Worm (Caenorhabditis elegans) whole organism, young adult: ENCODE data around the gene F09G2.8.

ENCODE experiments used
- B0261.1 ChIP-seq: sonication (generic microtip); optimal IDR thresholded peaks from 2 replicates; lab custom pipeline; 2016; ENCODE audit warnings: mild to moderate bottlenecking, missing genetic modification characterization, moderate library complexity, missing compliant biosample characterization
- cebp-1 ChIP-seq, 2 experiments: fragments of 200-800 bp in 1 of 2; sonication (Bioruptor generic) in 1 of 2; sonication (generic microtip) in 1 of 2; IDR thresholded peaks in 1 of 2; optimal IDR thresholded peaks in 1 of 2; 2 replicates each; pipeline versions ENCODE4 v1.3.6 to Lab custom; 2017 to 2022; ENCODE audit warnings: missing compliant biosample characterization in 2 of 2, missing genetic modification characterization in 2 of 2, mild to moderate bottlenecking in 1 of 2, missing genetic modification reagents in 1 of 2, moderate library complexity in 1 of 2
- ceh-27 ChIP-seq: fragments of 200-800 bp; sonication (Bioruptor generic); optimal IDR thresholded peaks from 2 replicates; lab custom pipeline; 2018; ENCODE audit warnings: mild to moderate bottlenecking, missing genetic modification characterization, moderate library complexity, missing compliant biosample characterization
- dox-1 ChIP-seq: fragments of 200-800 bp; sonication (Bioruptor generic); IDR thresholded peaks from 2 replicates; pipeline ENCODE4 v1.3.6; 2022; ENCODE audit warnings: missing genetic modification reagents, missing genetic modification characterization, missing compliant biosample characterization
- egrh-3 ChIP-seq: fragments of 200-800 bp; sonication (Bioruptor generic); IDR thresholded peaks from 2 replicates; pipeline ENCODE4 v1.3.6; 2022; ENCODE audit warnings: missing genetic modification reagents, missing genetic modification characterization, missing compliant biosample characterization
- hmg-20 ChIP-seq: fragments of 200-800 bp; sonication (Bioruptor generic); IDR thresholded peaks from 2 replicates; pipeline ENCODE4 v1.3.6; 2022; ENCODE audit warnings: missing genetic modification reagents, missing genetic modification characterization, missing compliant biosample characterization
- madf-10 ChIP-seq: sonication (generic microtip); optimal IDR thresholded peaks from 2 replicates; lab custom pipeline; 2016; ENCODE audit warnings: mild to moderate bottlenecking, missing genetic modification characterization, missing compliant biosample characterization
- nhr-90 ChIP-seq: sonication (generic microtip); optimal IDR thresholded peaks from 2 replicates; lab custom pipeline; 2016; ENCODE audit warnings: missing genotype, mild to moderate bottlenecking, missing genetic modification characterization, missing compliant biosample characterization
- snpc-1.3 ChIP-seq: sonication (generic microtip); optimal IDR thresholded peaks from 2 replicates; lab custom pipeline; 2017; ENCODE audit warnings: missing genetic modification characterization, mild to moderate bottlenecking, missing compliant biosample characterization, antibody characterized with exemption, moderate library complexity, missing genotype, missing genetic modification reagents; ENCODE audit not compliant: insufficient read depth
- snpc-4 ChIP-seq, 5 experiments: fragments of 150-350 bp in 1 of 5; sonication (generic microtip) in 4 of 5; optimal IDR thresholded peaks; 2 replicates each; lab custom pipeline; 2014 to 2018; ENCODE audit warnings: missing genetic modification characterization in 5 of 5, missing biosample characterization in 3 of 5, antibody characterized with exemption in 2 of 5, mild to moderate bottlenecking in 2 of 5, missing compliant biosample characterization in 2 of 5, missing genotype in 2 of 5, moderate library complexity in 2 of 5, missing genetic modification reagents in 1 of 5
- unc-62 ChIP-seq: fragments of 150-350 bp; optimal IDR thresholded peaks from 2 replicates; lab custom pipeline; 2014; ENCODE audit warnings: missing biosample characterization, missing genetic modification reagents, missing genetic modification characterization
- ztf-18 ChIP-seq: sonication (generic microtip); optimal IDR thresholded peaks from 2 replicates; lab custom pipeline; 2016; ENCODE audit warnings: missing genotype, mild to moderate bottlenecking, missing genetic modification characterization, missing compliant biosample characterization
- ztf-26 ChIP-seq: sonication (generic microtip); optimal IDR thresholded peaks from 2 replicates; lab custom pipeline; 2017; ENCODE audit warnings: missing genetic modification characterization, missing compliant biosample characterization

- TF ChIP-seq dox-1 (GFP tag; lab: Robert Waterston, UW) (no peak), egrh-3 (GFP tag; lab: Robert Waterston, UW) (no peak), ceh-27 (no peak), B0261.1 (tag; lab: Kevin White, UChicago) (no peak), hmg-20 (GFP tag; lab: Robert Waterston, UW) (no peak), snpc-4 (GFP tag; optimal IDR thresholded peaks at IDR 0.05; lab: Kevin White, UChicago) (no peak), snpc-4 (tag; optimal IDR thresholded peaks at IDR 0.05; lab: Kevin White, UChicago) (no peak), snpc-1.3 (tag; lab: Kevin White, UChicago) (no peak), ztf-18 (tag; lab: Kevin White, UChicago) (no peak), nhr-90 (tag; lab: Kevin White, UChicago) (no peak), cebp-1 (GFP tag; IDR thresholded peaks at IDR 0.05; lab: Robert Waterston, UW) (no peak), cebp-1 (tag; optimal IDR thresholded peaks at IDR 0.05; lab: Kevin White, UChicago) (no peak), madf-10 (tag; lab: Kevin White, UChicago) (no peak), unc-62 (no peak), ztf-26 (tag; lab: Kevin White, UChicago) (no peak)
Measured at ce11 chrV:7141864-7142263, 51.6 kb downstream of the F09G2.8 start, which contains the start of gene ugt-40.
